Fruit fly (Drosophila melanogaster): Measurements from ENCODE around the gene CG4477.

The CG4477 gene

dm6 chr3L:9283743-9284142, 33.7 kb downstream of the CG4477 start:
- TF ChIP-seq Doc2 (GFP tag; IDR thresholded peaks at IDR 0.05) (no peak), chinmo (GFP tag; IDR thresholded peaks at IDR 0.05; ENCODE audit: partially characterized antibody) (0 out of 4 replicates have a peak, but pooled peaks have one; percentile 46), CkIIα-i1 (GFP tag; IDR thresholded peaks at IDR 0.05) (no peak), CG9215 (GFP tag; IDR thresholded peaks at IDR 0.05) (no peak), gcm (GFP tag; optimal IDR thresholded peaks at IDR 0.05) (no peak), MESR4 (GFP tag; optimal IDR thresholded peaks at IDR 0.05) (no peak), gsb (GFP tag; IDR thresholded peaks at IDR 0.05) (no peak), CG30020 (tag; optimal IDR thresholded peaks at IDR 0.05) (no peak), CG3726 (GFP tag; IDR thresholded peaks at IDR 0.05) (no peak), CG13894 (tag; optimal IDR thresholded peaks at IDR 0.05) (peak; percentile 93), Nf-YC (tag; optimal IDR thresholded peaks at IDR 0.05) (no peak), lab (GFP tag; optimal IDR thresholded peaks at IDR 0.05) (no peak), CG14441 (GFP tag; IDR thresholded peaks at IDR 0.05) (no peak), crp (GFP tag; optimal IDR thresholded peaks at IDR 0.05) (no peak), Gug (GFP tag; IDR thresholded peaks at IDR 0.05) (no peak), Dll (GFP tag; IDR thresholded peaks at IDR 0.05; ENCODE audit: partially characterized antibody) (no peak)

All from whole organism, embryonic.